Fruit fly (Drosophila melanogaster): ENCODE measurements around the gene CG14357.

The CG14357 gene

dm6 chr3R:14112066-14112465 is at the start of gene CG14357:
CG14357 (minus strand) TSS chr3R:14112166.
- no peak for TF ChIP-seq h (optimal IDR thresholded peaks at IDR 0.05)
- TF ChIP-seq insv (optimal IDR thresholded peaks at IDR 0.05): no peak
- TF ChIP-seq Myc (optimal IDR thresholded peaks at IDR 0.05): no peak
- no peak for TF ChIP-seq psq (optimal IDR thresholded peaks at IDR 0.05)
- no peak for TF ChIP-seq Sin3A (optimal IDR thresholded peaks at IDR 0.05)
- TF ChIP-seq ttk (optimal IDR thresholded peaks at IDR 0.05): no peak

DNA sequence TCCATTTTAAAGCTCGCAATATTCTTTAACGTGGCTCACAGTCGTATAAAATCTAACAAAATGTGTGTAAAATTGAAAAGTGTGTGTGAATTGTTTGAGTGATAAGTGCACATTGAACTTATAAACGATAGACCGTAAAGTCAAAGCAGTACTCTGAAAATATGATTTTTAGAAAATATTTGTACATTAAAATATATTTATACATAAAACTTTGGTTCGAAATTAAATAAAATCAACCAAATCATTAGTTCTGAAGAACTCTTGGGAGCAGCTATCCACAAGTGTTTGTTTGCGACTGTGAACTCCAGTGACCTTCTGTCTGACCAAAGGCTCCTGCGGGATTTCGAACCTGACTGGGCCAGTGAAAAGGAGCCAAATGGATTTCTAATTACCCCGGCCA is 48.2 kb upstream of the CG14357 start, which contains the start of gene CG31327:
Gene CG31327 (minus strand): TSS at position 101 of the 400 bp plus-strand sequence.
- TF ChIP-seq psq (optimal IDR thresholded peaks at IDR 0.05): no peak
- no peak for TF ChIP-seq Myc (optimal IDR thresholded peaks at IDR 0.05)
- TF ChIP-seq Sin3A (optimal IDR thresholded peaks at IDR 0.05): no peak
- TF ChIP-seq h (optimal IDR thresholded peaks at IDR 0.05): no peak
- TF ChIP-seq insv (optimal IDR thresholded peaks at IDR 0.05): no peak
- TF ChIP-seq ttk (optimal IDR thresholded peaks at IDR 0.05): no peak

- TF ChIP-seq h (optimal IDR thresholded peaks at IDR 0.05): no peak
- TF ChIP-seq Myc (optimal IDR thresholded peaks at IDR 0.05): no peak
- no peak for TF ChIP-seq ttk (optimal IDR thresholded peaks at IDR 0.05)
- no peak for TF ChIP-seq insv (optimal IDR thresholded peaks at IDR 0.05)
- no peak for TF ChIP-seq psq (optimal IDR thresholded peaks at IDR 0.05)
- no peak for TF ChIP-seq Sin3A (optimal IDR thresholded peaks at IDR 0.05)
These were observed 45.4 kb upstream of the CG14357 start, which contains the start of gene CG31533 for dm6 chr3R:14157331-14157730. CG31533 (minus strand) TSS chr3R:14157431.

dm6 chr3R:14154341-14154740 is 42.4 kb upstream of the CG14357 start, which contains the start of gene CG44215:
CG44215 (minus strand) TSS chr3R:14154441.
- TF ChIP-seq h (optimal IDR thresholded peaks at IDR 0.05): no peak
- TF ChIP-seq Sin3A (optimal IDR thresholded peaks at IDR 0.05): no peak
- TF ChIP-seq psq (optimal IDR thresholded peaks at IDR 0.05): no peak
- TF ChIP-seq ttk (optimal IDR thresholded peaks at IDR 0.05): no peak
- TF ChIP-seq insv (optimal IDR thresholded peaks at IDR 0.05): no peak
- no peak for TF ChIP-seq Myc (optimal IDR thresholded peaks at IDR 0.05)

dm6 chr3R:14153729-14154128 is 41.8 kb upstream of the CG14357 start, which contains the start of gene Recs1:
Recs1 (minus strand) TSS chr3R:14153829.
- no peak for TF ChIP-seq h (optimal IDR thresholded peaks at IDR 0.05)
- no peak for TF ChIP-seq Myc (optimal IDR thresholded peaks at IDR 0.05)
- TF ChIP-seq psq (optimal IDR thresholded peaks at IDR 0.05): no peak
- no peak for TF ChIP-seq ttk (optimal IDR thresholded peaks at IDR 0.05)
- no peak for TF ChIP-seq Sin3A (optimal IDR thresholded peaks at IDR 0.05)
- TF ChIP-seq insv (optimal IDR thresholded peaks at IDR 0.05): no peak

dm6 chr3R:14152550-14152949 is 40.6 kb upstream of the CG14357 start, which contains the start of gene CG42500:
CG42500 (minus strand) TSS chr3R:14152650.
- TF ChIP-seq insv (optimal IDR thresholded peaks at IDR 0.05) (no peak), h (optimal IDR thresholded peaks at IDR 0.05) (no peak), Sin3A (optimal IDR thresholded peaks at IDR 0.05) (no peak), Myc (optimal IDR thresholded peaks at IDR 0.05) (no peak), ttk (optimal IDR thresholded peaks at IDR 0.05) (no peak), psq (optimal IDR thresholded peaks at IDR 0.05) (no peak)

DNA sequence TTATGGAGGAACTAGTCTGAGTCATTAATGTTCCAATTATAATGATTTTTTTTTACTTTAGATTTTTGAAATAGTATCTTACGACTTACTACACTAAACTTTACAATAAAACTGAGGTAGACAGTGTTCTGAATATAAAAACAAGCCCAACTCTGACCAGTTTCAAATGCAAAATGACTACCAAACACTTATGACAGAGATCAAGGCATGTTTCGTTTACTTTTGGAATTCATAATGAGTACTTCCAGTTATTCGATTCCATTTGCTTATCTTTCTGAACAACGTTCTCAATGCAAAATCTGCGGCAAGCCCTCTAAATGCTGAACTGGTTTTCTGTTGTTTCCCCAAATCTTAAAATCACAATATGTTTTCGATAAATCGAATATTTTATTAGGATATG is 39.9 kb upstream of the CG14357 start, which contains the start of gene CG14355:
Gene CG14355 (minus strand): TSS at position 101 of the 400 bp plus-strand sequence.
- TF ChIP-seq ttk (optimal IDR thresholded peaks at IDR 0.05): no peak
- TF ChIP-seq insv (optimal IDR thresholded peaks at IDR 0.05): no peak
- TF ChIP-seq psq (optimal IDR thresholded peaks at IDR 0.05): no peak
- TF ChIP-seq h (optimal IDR thresholded peaks at IDR 0.05): no peak
- TF ChIP-seq Sin3A (optimal IDR thresholded peaks at IDR 0.05): no peak
- TF ChIP-seq Myc (optimal IDR thresholded peaks at IDR 0.05): no peak

DNA sequence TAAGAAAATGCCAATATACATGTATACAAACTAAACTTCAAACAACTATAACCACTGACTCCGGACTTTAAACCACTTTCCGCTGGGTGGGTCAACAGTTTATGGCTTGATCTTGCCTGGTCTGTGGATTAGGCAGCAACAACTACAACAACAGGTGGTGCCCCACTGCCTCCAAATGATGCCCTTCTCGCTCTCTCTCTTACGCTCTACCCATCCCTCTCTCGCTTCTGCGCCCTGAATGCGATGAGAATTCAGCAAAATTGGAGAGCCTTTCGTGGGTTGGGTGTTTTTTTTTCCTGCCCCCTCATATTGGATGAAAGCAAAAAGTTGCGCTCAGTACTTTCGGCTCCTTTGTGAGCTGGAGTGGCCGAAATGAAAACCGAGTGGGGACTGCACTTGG is 28.9 kb upstream of the CG14357 start:
- TF ChIP-seq psq (optimal IDR thresholded peaks at IDR 0.05): no peak
- TF ChIP-seq Myc (optimal IDR thresholded peaks at IDR 0.05): no peak
- no peak for TF ChIP-seq ttk (optimal IDR thresholded peaks at IDR 0.05)
- no peak for TF ChIP-seq Sin3A (optimal IDR thresholded peaks at IDR 0.05)
- no peak for TF ChIP-seq h (optimal IDR thresholded peaks at IDR 0.05)
- TF ChIP-seq insv (optimal IDR thresholded peaks at IDR 0.05): no peak

- TF ChIP-seq Myc (optimal IDR thresholded peaks at IDR 0.05) (no peak), psq (optimal IDR thresholded peaks at IDR 0.05) (no peak), h (optimal IDR thresholded peaks at IDR 0.05) (no peak), ttk (optimal IDR thresholded peaks at IDR 0.05) (no peak), insv (optimal IDR thresholded peaks at IDR 0.05) (no peak), Sin3A (optimal IDR thresholded peaks at IDR 0.05) (no peak)
These were observed 20.0 kb upstream of the CG14357 start, which contains the start of gene CG14356 for dm6 chr3R:14131972-14132371. CG14356 (minus strand) TSS chr3R:14132072.

DNA sequence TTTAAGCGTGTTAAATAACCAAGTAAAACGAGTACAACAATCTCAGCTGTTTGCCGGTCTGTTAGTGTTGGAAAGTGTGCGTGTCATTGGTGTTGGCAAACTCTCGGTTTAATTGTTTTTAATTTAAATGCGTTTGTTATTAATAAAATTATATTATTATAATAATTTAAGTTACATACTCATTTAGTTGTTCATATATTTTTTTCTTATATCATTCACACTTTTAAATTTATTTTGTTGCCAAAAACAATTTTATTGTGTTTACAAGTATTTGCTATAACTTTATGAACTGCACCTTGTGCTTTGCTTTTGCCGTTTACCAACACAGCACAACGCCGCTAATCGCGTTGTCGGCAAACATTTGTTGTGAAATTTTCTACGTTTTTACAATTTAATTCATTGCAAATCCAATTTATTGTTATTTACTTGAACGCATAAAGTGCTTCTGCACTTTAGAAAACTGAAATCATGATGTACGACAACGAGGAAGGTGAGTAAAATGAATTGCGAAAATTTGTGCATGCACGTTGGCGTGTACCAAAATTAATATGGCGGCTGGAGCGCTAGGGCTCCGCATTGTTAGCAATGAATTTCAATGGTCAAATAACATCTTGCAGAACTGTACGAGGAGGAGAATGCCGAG is 13.6 kb upstream of the CG14357 start, which contains the start of the genes 140up and Polr2B:
Gene 140up (minus strand): TSS at position 70 of the 643 bp plus-strand sequence.
Gene Polr2B (plus strand): TSS at position 313 of the 643 bp plus-strand sequence.
- TF ChIP-seq h (optimal IDR thresholded peaks at IDR 0.05) (peak; percentile 25), Sin3A (optimal IDR thresholded peaks at IDR 0.05) (no peak)

dm6 chr3R:14122347-14122812 is 10.4 kb upstream of the CG14357 start, which contains the start of the genes Abi and twf:
Abi (minus strand) TSS chr3R:14122420.
twf (plus strand) TSS chr3R:14122654.
- TF ChIP-seq psq (optimal IDR thresholded peaks at IDR 0.05) (no peak), ttk (optimal IDR thresholded peaks at IDR 0.05) (no peak), insv (optimal IDR thresholded peaks at IDR 0.05) (no peak)

DNA sequence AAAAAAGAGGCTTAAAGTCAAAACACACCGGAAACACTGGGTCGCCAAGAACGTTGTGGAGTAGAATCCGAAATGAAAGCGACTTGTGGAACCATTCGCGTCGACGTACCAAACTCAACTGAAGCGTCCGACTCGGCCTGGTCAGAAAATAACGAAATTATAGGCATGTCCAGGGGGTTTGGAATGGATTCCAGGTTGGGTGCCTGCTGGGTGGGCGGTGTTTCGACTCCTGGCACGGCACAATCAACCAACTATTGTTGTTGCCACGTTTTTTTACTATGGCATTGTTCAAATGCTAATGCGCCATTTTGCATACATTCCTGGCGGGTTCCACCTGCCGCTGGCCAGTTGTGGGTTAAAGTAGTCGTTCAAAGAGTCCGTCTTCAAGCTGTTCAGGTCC is 6.4 kb upstream of the CG14357 start, which contains the start of gene Kif19A:
Gene Kif19A (minus strand): TSS at position 101 of the 400 bp plus-strand sequence.
- TF ChIP-seq insv (optimal IDR thresholded peaks at IDR 0.05) (no peak), psq (optimal IDR thresholded peaks at IDR 0.05) (no peak), Sin3A (optimal IDR thresholded peaks at IDR 0.05) (no peak), Myc (optimal IDR thresholded peaks at IDR 0.05) (no peak), h (optimal IDR thresholded peaks at IDR 0.05) (no peak), ttk (optimal IDR thresholded peaks at IDR 0.05) (no peak)
